Worm (Caenorhabditis elegans): ENCODE data around the gene T04C12.8.

DNA sequence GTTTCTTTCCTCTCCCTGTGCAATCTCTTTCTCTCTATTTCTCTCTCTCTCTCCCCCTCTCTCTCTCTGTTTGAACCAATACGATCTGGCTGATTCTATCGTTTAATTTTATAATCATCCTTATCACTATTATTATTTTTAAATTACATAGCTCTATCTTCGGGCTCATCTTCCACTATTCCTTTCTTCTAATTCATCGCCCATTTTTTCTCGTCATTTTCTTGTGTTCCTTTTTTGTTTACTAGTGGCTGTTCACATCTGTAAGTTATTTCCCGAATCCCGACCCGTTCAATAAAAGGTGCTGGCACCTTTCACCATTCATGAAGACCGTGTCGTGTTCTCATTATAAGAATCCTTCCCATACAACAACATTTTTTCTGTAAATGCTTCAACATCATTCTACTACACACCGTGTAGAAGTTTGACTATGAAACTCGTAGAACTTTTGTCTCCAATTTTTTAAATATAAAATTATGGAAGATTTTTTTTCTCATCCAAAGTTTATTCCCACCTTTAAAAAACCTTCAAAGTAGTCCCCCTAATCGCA, 49.1 kb upstream of the T04C12.8 start:
- TF ChIP-seq nhr-6 (tag; optimal IDR thresholded peaks at IDR 0.05), result no peak
- TF ChIP-seq ZK546.5 (tag; optimal IDR thresholded peaks at IDR 0.05), result no peak
- no peak for TF ChIP-seq lin-11 (tag; optimal IDR thresholded peaks at IDR 0.05)
- no peak for TF ChIP-seq dmd-4 (tag; optimal IDR thresholded peaks at IDR 0.05)
- TF ChIP-seq nhr-23 (tag; optimal IDR thresholded peaks at IDR 0.05), result no peak
- TF ChIP-seq elt-1 (tag; optimal IDR thresholded peaks at IDR 0.05), result no peak
- no peak for TF ChIP-seq elt-3 (tag; optimal IDR thresholded peaks at IDR 0.05)
- no peak for TF ChIP-seq ztf-11 (tag; optimal IDR thresholded peaks at IDR 0.05)
- peak; percentile 6 for TF ChIP-seq nhr-129 (tag; optimal IDR thresholded peaks at IDR 0.05)
- no peak for TF ChIP-seq fos-1 (tag; optimal IDR thresholded peaks at IDR 0.05)
- TF ChIP-seq ama-1 (optimal IDR thresholded peaks at IDR 0.05), result peak; percentile 77

All from whole organism, L2 larva.